Worm (Caenorhabditis elegans): ENCODE measurements around the gene col-166.

DNA sequence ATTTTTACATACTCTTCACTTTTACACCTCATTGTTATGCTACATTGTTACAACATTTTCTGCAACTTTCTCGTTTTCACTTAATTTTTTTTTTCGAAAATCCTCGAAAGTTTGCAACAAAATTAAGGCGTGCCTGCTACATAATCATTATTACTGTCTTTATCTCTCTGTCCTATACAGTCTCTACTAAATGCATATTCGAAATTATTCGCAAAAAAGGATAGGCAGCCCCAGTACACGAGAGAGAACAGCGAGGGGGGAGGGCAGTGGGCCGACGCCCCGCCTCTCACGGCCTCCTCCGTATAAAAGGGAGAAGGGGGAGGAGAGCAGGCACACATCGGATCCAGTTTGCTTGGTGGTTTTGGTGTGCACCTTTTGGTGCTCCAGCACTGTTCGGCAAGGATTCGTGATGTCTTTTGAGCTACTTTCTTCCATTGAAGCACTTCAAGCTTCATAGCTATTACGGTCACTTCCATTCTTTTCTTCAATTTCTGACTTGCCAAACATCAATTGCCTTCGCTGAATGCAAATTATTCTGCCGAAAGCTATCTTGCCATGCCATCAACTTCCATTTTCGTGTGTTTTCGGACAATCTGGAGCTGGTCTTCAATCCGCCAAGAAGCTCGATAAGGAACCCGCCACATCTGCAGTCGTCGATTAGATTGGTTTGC is 27.7 kb upstream of the col-166 start:
- peak; percentile 16 for TF ChIP-seq dve-1 (tag; optimal IDR thresholded peaks at IDR 0.05)
- TF ChIP-seq tbx-7 (tag; optimal IDR thresholded peaks at IDR 0.05) = no peak
- TF ChIP-seq pha-4 (tag; optimal IDR thresholded peaks at IDR 0.05) = no peak
- TF ChIP-seq pha-2 (tag; optimal IDR thresholded peaks at IDR 0.05) = no peak
- no peak for TF ChIP-seq eyg-1 (tag; optimal IDR thresholded peaks at IDR 0.05)
- no peak for TF ChIP-seq tbx-2 (tag; optimal IDR thresholded peaks at IDR 0.05)
- TF ChIP-seq zip-5 (tag; optimal IDR thresholded peaks at IDR 0.05) = no peak
- peak; percentile 53 for TF ChIP-seq ref-2 (tag; optimal IDR thresholded peaks at IDR 0.05)
- TF ChIP-seq hlh-30 (tag; optimal IDR thresholded peaks at IDR 0.05; ENCODE audit: insufficient read depth) = no peak
- no peak for TF ChIP-seq nhr-232 (tag; optimal IDR thresholded peaks at IDR 0.05)
- TF ChIP-seq ceh-9 (tag; optimal IDR thresholded peaks at IDR 0.05) = no peak
- peak; percentile 10 for TF ChIP-seq F13H6.1 (tag; optimal IDR thresholded peaks at IDR 0.05)
- no peak for TF ChIP-seq lin-11 (tag; optimal IDR thresholded peaks at IDR 0.05)
- TF ChIP-seq elt-2 (tag; optimal IDR thresholded peaks at IDR 0.05) = no peak
